Fruit fly (Drosophila melanogaster) whole organism, embryonic: ENCODE data around the gene CG32147.

Experiments used
- Bteb2 ChIP-seq: fragments of 200-800 bp; sonication (Bioruptor generic); optimal IDR thresholded peaks from 2 replicates; lab custom pipeline; 2016; ENCODE audit warnings: missing biosample characterization, missing genetic modification characterization
- CG10147 ChIP-seq: fragments of 200-800 bp; sonication (Bioruptor generic); optimal IDR thresholded peaks from 2 replicates; lab custom pipeline; 2019; ENCODE audit warnings: missing biosample characterization, mild to moderate bottlenecking, missing genetic modification characterization, moderate library complexity
- CG12219 ChIP-seq: fragments of 200-800 bp; sonication (Bioruptor generic); optimal IDR thresholded peaks from 3 replicates; lab custom pipeline; 2018; ENCODE audit warnings: missing biosample characterization, mild to moderate bottlenecking, missing genetic modification characterization
- CG13624 ChIP-seq: fragments of 200-800 bp; sonication (Bioruptor generic); optimal IDR thresholded peaks from 2 replicates; lab custom pipeline; 2016; ENCODE audit warnings: missing biosample characterization, missing genetic modification characterization
- CG14050 ChIP-seq: fragments of 200-800 bp; sonication (Bioruptor generic); IDR thresholded peaks from 3 replicates; pipeline ENCODE4 v1.3.6; 2022; ENCODE audit warnings: missing biosample characterization, missing genetic modification characterization
- CG14710 ChIP-seq: fragments of 200-800 bp; sonication (Bioruptor generic); optimal IDR thresholded peaks from 3 replicates; lab custom pipeline; 2019; ENCODE audit warnings: missing biosample characterization, mild to moderate bottlenecking, missing genetic modification characterization, moderate library complexity
- CG15601 ChIP-seq: fragments of 200-800 bp; sonication (Bioruptor generic); optimal IDR thresholded peaks from 3 replicates; lab custom pipeline; 2019; ENCODE audit warnings: missing biosample characterization, mild to moderate bottlenecking, missing genetic modification characterization, moderate library complexity
- CG1647 ChIP-seq: fragments of 200-800 bp; sonication (Bioruptor generic); optimal IDR thresholded peaks from 3 replicates; lab custom pipeline; 2016; ENCODE audit warnings: missing biosample characterization, missing genetic modification characterization
- CG16863 ChIP-seq: fragments of 200-800 bp; sonication (Bioruptor generic); optimal IDR thresholded peaks from 3 replicates; lab custom pipeline; 2016; ENCODE audit warnings: missing biosample characterization, missing genetic modification characterization
- CG17361 ChIP-seq: fragments of 200-800 bp; sonication (Bioruptor generic); IDR thresholded peaks from 3 replicates; pipeline ENCODE4 v1.3.6; 2022; ENCODE audit warnings: missing biosample characterization, missing genetic modification characterization
- CG18011 ChIP-seq: fragments of 200-800 bp; sonication (Bioruptor generic); optimal IDR thresholded peaks from 2 replicates; lab custom pipeline; 2017; ENCODE audit warnings: missing biosample characterization, missing genetic modification characterization, mild to moderate bottlenecking, moderate library complexity, missing genotype
- CG18476 ChIP-seq: fragments of 200-800 bp; sonication (Bioruptor generic); optimal IDR thresholded peaks from 2 replicates; lab custom pipeline; 2016; ENCODE audit warnings: missing biosample characterization, mild to moderate bottlenecking, missing genetic modification characterization
- CG2678 ChIP-seq: fragments of 200-800 bp; sonication (Bioruptor generic); optimal IDR thresholded peaks from 3 replicates; lab custom pipeline; 2019; ENCODE audit warnings: missing biosample characterization, mild to moderate bottlenecking, missing genetic modification characterization, moderate library complexity
- CG32772 ChIP-seq: fragments of 200-800 bp; sonication (Bioruptor generic); IDR thresholded peaks from 2 replicates; pipeline ENCODE4 v1.3.6; 2022; ENCODE audit warnings: missing biosample characterization, missing genetic modification characterization
- CG3281 ChIP-seq: fragments of 200-800 bp; sonication (Bioruptor generic); optimal IDR thresholded peaks from 3 replicates; lab custom pipeline; 2017; ENCODE audit warnings: missing biosample characterization, mild to moderate bottlenecking, missing genetic modification characterization
- CG6175 ChIP-seq: fragments of 200-800 bp; sonication (Bioruptor generic); IDR thresholded peaks from 3 replicates; pipeline ENCODE4 v1.3.6; 2022; ENCODE audit warnings: missing biosample characterization, missing genetic modification characterization
- CG7372 ChIP-seq: fragments of 200-800 bp; sonication (Bioruptor generic); IDR thresholded peaks from 2 replicates; pipeline ENCODE4 v1.3.6; 2022; ENCODE audit warnings: missing biosample characterization, missing genetic modification characterization
- CG7928 ChIP-seq: fragments of 200-800 bp; sonication (Bioruptor generic); optimal IDR thresholded peaks from 2 replicates; lab custom pipeline; 2017; ENCODE audit warnings: missing biosample characterization, mild to moderate bottlenecking, missing genetic modification characterization
- CG9727 ChIP-seq: fragments of 200-800 bp; sonication (Bioruptor generic); optimal IDR thresholded peaks from 3 replicates; lab custom pipeline; 2017; ENCODE audit warnings: missing biosample characterization, mild to moderate bottlenecking, missing genetic modification characterization
- Chrac-16 ChIP-seq: fragments of 200-800 bp; sonication (Bioruptor generic); optimal IDR thresholded peaks from 3 replicates; lab custom pipeline; 2016; ENCODE audit warnings: missing biosample characterization, missing genetic modification characterization
- Dad ChIP-seq: fragments of 200-800 bp; sonication (Bioruptor generic); optimal IDR thresholded peaks from 3 replicates; lab custom pipeline; 2016; ENCODE audit warnings: missing biosample characterization, missing genetic modification characterization
- Dref ChIP-seq: fragments of 200-800 bp; sonication (Bioruptor generic); IDR thresholded peaks from 2 replicates; pipeline ENCODE4 v1.3.6; 2022; ENCODE audit warnings: missing biosample characterization, missing genetic modification characterization
- Ets65A ChIP-seq: fragments of 200-800 bp; sonication (Bioruptor generic); peaks from one replicate; lab custom pipeline; 2016; ENCODE audit warnings: missing biosample characterization, missing genetic modification characterization
- Fer1 ChIP-seq: fragments of 200-800 bp; sonication (Bioruptor generic); optimal IDR thresholded peaks from 2 replicates; lab custom pipeline; 2017; ENCODE audit warnings: missing biosample characterization, mild to moderate bottlenecking, missing genetic modification characterization
- Fer3 ChIP-seq: fragments of 200-800 bp; sonication (Bioruptor generic); optimal IDR thresholded peaks from 2 replicates; lab custom pipeline; 2018; ENCODE audit warnings: missing biosample characterization, mild to moderate bottlenecking, missing genetic modification characterization, moderate library complexity
- Gug ChIP-seq: fragments of 200-800 bp; sonication (Bioruptor generic); IDR thresholded peaks from 4 replicates; pipeline ENCODE4 v1.3.6; 2022; ENCODE audit warnings: missing biosample characterization, missing genetic modification characterization
- Myb ChIP-seq: fragments of 200-800 bp; sonication (Bioruptor generic); optimal IDR thresholded peaks from 2 replicates; lab custom pipeline; 2016; ENCODE audit warnings: missing biosample characterization, missing genetic modification characterization
- NFAT ChIP-seq: fragments of 200-800 bp; sonication (Bioruptor generic); IDR thresholded peaks from 2 replicates; pipeline ENCODE4 v1.3.6; 2022; ENCODE audit warnings: missing biosample characterization, missing genetic modification characterization
- Optix ChIP-seq: fragments of 200-800 bp; sonication (Bioruptor generic); IDR thresholded peaks from 3 replicates; pipeline ENCODE4 v1.3.6; 2022; ENCODE audit warnings: missing biosample characterization, missing genetic modification characterization
- Side ChIP-seq: fragments of 200-800 bp; sonication (Bioruptor generic); optimal IDR thresholded peaks from 2 replicates; lab custom pipeline; 2016; ENCODE audit warnings: missing biosample characterization, missing genetic modification characterization
- Sox102F ChIP-seq: fragments of 200-800 bp; sonication (Bioruptor generic); optimal IDR thresholded peaks from 2 replicates; lab custom pipeline; 2018; ENCODE audit warnings: missing biosample characterization, mild to moderate bottlenecking, missing genetic modification characterization, moderate library complexity
- al ChIP-seq: fragments of 200-800 bp; sonication (Bioruptor generic); IDR thresholded peaks from 2 replicates; pipeline ENCODE4 v1.3.6; 2022; ENCODE audit warnings: missing biosample characterization, missing genetic modification characterization
- ap ChIP-seq: fragments of 200-800 bp; sonication (Bioruptor generic); IDR thresholded peaks from 2 replicates; pipeline ENCODE4 v1.3.6; 2022; ENCODE audit warnings: missing biosample characterization, missing genetic modification characterization
- crol ChIP-seq: fragments of 200-800 bp; sonication (Bioruptor generic); IDR thresholded peaks from 2 replicates; pipeline ENCODE4 v1.3.6; 2022; ENCODE audit warnings: missing biosample characterization, missing genetic modification characterization
- danr ChIP-seq: fragments of 200-800 bp; sonication (Bioruptor generic); IDR thresholded peaks from 2 replicates; pipeline ENCODE4 v1.3.6; 2022; ENCODE audit warnings: missing biosample characterization, missing genetic modification characterization
- dpn ChIP-seq, 2 experiments: fragments of 200-800 bp; sonication (Bioruptor generic); optimal IDR thresholded peaks; 3 replicates each; lab custom pipeline; 2016; ENCODE audit warnings: missing biosample characterization in 2 of 2, missing genetic modification characterization in 2 of 2
- dysf ChIP-seq: fragments of 200-800 bp; sonication (Bioruptor generic); IDR thresholded peaks from 3 replicates; pipeline ENCODE4 v1.3.6; 2022; ENCODE audit warnings: missing biosample characterization, missing genetic modification characterization
- emc ChIP-seq: fragments of 200-800 bp; sonication (Bioruptor generic); optimal IDR thresholded peaks from 2 replicates; lab custom pipeline; 2016; ENCODE audit warnings: missing biosample characterization, missing genetic modification characterization
- en ChIP-seq: fragments of 200-800 bp; sonication (Bioruptor generic); optimal IDR thresholded peaks from 2 replicates; lab custom pipeline; 2016; ENCODE audit warnings: missing biosample characterization, missing genetic modification characterization
- lab ChIP-seq: fragments of 200-800 bp; sonication (Bioruptor generic); optimal IDR thresholded peaks from 3 replicates; lab custom pipeline; 2017; ENCODE audit warnings: missing biosample characterization, missing genetic modification characterization, mild to moderate bottlenecking, moderate library complexity, missing genetic modification reagents
- nom ChIP-seq: fragments of 200-800 bp; sonication (Bioruptor generic); optimal IDR thresholded peaks from 2 replicates; lab custom pipeline; 2017; ENCODE audit warnings: missing biosample characterization, missing genetic modification characterization, mild to moderate bottlenecking, moderate library complexity, missing genetic modification reagents
- pho ChIP-seq: fragments of 200-800 bp; sonication (Bioruptor generic); optimal IDR thresholded peaks from 2 replicates; lab custom pipeline; 2016; ENCODE audit warnings: missing biosample characterization, missing genetic modification characterization
- pzg ChIP-seq: fragments of 200-800 bp; sonication (Bioruptor generic); optimal IDR thresholded peaks from 3 replicates; lab custom pipeline; 2018; ENCODE audit warnings: missing biosample characterization, mild to moderate bottlenecking, missing genetic modification characterization, moderate library complexity
- rib ChIP-seq: fragments of 200-800 bp; sonication (Bioruptor generic); IDR thresholded peaks from 2 replicates; pipeline ENCODE4 v1.3.6; 2022; ENCODE audit warnings: missing biosample characterization, missing genetic modification characterization
- salm ChIP-seq: fragments of 200-800 bp; sonication (Bioruptor generic); optimal IDR thresholded peaks from 2 replicates; lab custom pipeline; 2018; ENCODE audit warnings: missing biosample characterization, mild to moderate bottlenecking, missing genetic modification characterization
- sens ChIP-seq: fragments of 200-800 bp; sonication (Bioruptor generic); peaks from one replicate; lab custom pipeline; 2016; ENCODE audit warnings: missing biosample characterization, missing genetic modification characterization
- sna ChIP-seq: fragments of 200-800 bp; sonication (Bioruptor generic); IDR thresholded peaks from 2 replicates; pipeline ENCODE4 v1.3.6; 2022; ENCODE audit warnings: missing biosample characterization, missing genetic modification characterization; ENCODE audit not compliant: partially characterized antibody
- so ChIP-seq: fragments of 200-800 bp; sonication (Bioruptor generic); IDR thresholded peaks from 3 replicates; pipeline ENCODE4 v1.3.6; 2022; ENCODE audit warnings: missing biosample characterization, missing genetic modification characterization
- tio ChIP-seq: fragments of 200-800 bp; sonication (Bioruptor generic); optimal IDR thresholded peaks from 2 replicates; lab custom pipeline; 2017; ENCODE audit warnings: missing biosample characterization, missing genetic modification characterization, inconsistent platforms
- twi ChIP-seq: fragments of 200-800 bp; optimal IDR thresholded peaks from 2 replicates; lab custom pipeline; 2019; ENCODE audit warnings: missing biosample characterization, mild to moderate bottlenecking, missing genetic modification characterization, moderate library complexity

The CG32147 gene

dm6 chr3L:15104849-15105555 lies 38.9 kb downstream of the CG32147 start:
- TF ChIP-seq Myb = peak; percentile 36
- TF ChIP-seq Chrac-16 (GFP tag; lab: Kevin White, UChicago) = peak; percentile 36
- peak; percentile 75 for TF ChIP-seq dysf (GFP tag; lab: Robert Waterston, UW)
- peak; percentile 42 for TF ChIP-seq Fer3 (tag; lab: Kevin White, UChicago)
- no peak for TF ChIP-seq sna (GFP tag; lab: Robert Waterston, UW)
- peak; percentile 35 for TF ChIP-seq CG10147
- TF ChIP-seq Dad (GFP tag; lab: Kevin White, UChicago) = peak; percentile 35
- TF ChIP-seq Bteb2 (GFP tag; lab: Kevin White, UChicago) = peak; percentile 43
- TF ChIP-seq rib = peak; percentile 27; the same call in 1 of the 2 replicates
- TF ChIP-seq tio (GFP tag; lab: Kevin White, UChicago) = peak; percentile 32
- TF ChIP-seq CG14050 (GFP tag; lab: Robert Waterston, UW) = peak; percentile 30; the same call in 1 of the 3 replicates
- no peak; the same call in none of the 3 replicates for TF ChIP-seq CG6175 (GFP tag; lab: Robert Waterston, UW)
- peak; percentile 3 for TF ChIP-seq salm (tag; lab: Kevin White, UChicago)
- no peak for TF ChIP-seq Dref (GFP tag; lab: Robert Waterston, UW)
- peak; percentile 49; the same call in 1 of the 2 replicates for TF ChIP-seq danr (GFP tag; lab: Robert Waterston, UW)
- peak; percentile 17 for TF ChIP-seq CG18011 (GFP tag; lab: Kevin White, UChicago)
- TF ChIP-seq CG15601 = no peak
- peak; percentile 74 for TF ChIP-seq CG13624
- TF ChIP-seq CG7928 (GFP tag; lab: Kevin White, UChicago) = no peak
- peak; percentile 43; the same call in 1 of the 2 replicates for TF ChIP-seq CG7372 (GFP tag; lab: Robert Waterston, UW)
- no peak for TF ChIP-seq pzg (GFP tag; lab: Kevin White, UChicago)
- TF ChIP-seq CG3281 (GFP tag; lab: Kevin White, UChicago) = peak; percentile 43
- no peak for TF ChIP-seq CG1647
- peak; percentile 89 for TF ChIP-seq sens
- TF ChIP-seq CG18476 (GFP tag; lab: Kevin White, UChicago) = no peak
- TF ChIP-seq NFAT (GFP tag; lab: Robert Waterston, UW) = no peak
- peak; percentile 58; the same call in 2 of the 4 replicates for TF ChIP-seq Gug (GFP tag; lab: Robert Waterston, UW)
- peak; percentile 70; the same call in 2 of the 3 replicates for TF ChIP-seq CG17361 (GFP tag; lab: Robert Waterston, UW)
- TF ChIP-seq CG32772 (GFP tag; lab: Robert Waterston, UW) = peak; percentile 71
- TF ChIP-seq Fer1 = peak; percentile 38
- TF ChIP-seq so (GFP tag; lab: Robert Waterston, UW) = no peak
- peak; percentile 28; the same call in 1 of the 2 replicates for TF ChIP-seq ap
- peak; percentile 97 for TF ChIP-seq Ets65A (GFP tag; lab: Kevin White, UChicago)
- peak; percentile 64 for TF ChIP-seq nom (GFP tag; lab: Kevin White, UChicago)
- TF ChIP-seq al = peak; percentile 38; the same call in 1 of the 2 replicates
- TF ChIP-seq CG16863 (GFP tag; lab: Kevin White, UChicago) = peak; percentile 65
- TF ChIP-seq CG9727 (GFP tag; lab: Kevin White, UChicago) = peak; percentile 56
- TF ChIP-seq CG14710 (tag; lab: Kevin White, UChicago) = peak; percentile 4
- TF ChIP-seq dpn (GFP tag; optimal IDR thresholded peaks at IDR 0.05; lab: Kevin White, UChicago) = peak; percentile 57 to 78
- peak; percentile 18 for TF ChIP-seq Side
- peak; percentile 21 for TF ChIP-seq emc (GFP tag; lab: Kevin White, UChicago)
- TF ChIP-seq Optix = peak; percentile 43; the same call in 1 of the 3 replicates
- peak; percentile 70 for TF ChIP-seq CG2678
- TF ChIP-seq en = peak; percentile 2
- TF ChIP-seq CG12219 (GFP tag; lab: Kevin White, UChicago) = peak; percentile 33
- peak; percentile 71 for TF ChIP-seq Sox102F (GFP tag; lab: Kevin White, UChicago)
- peak; percentile 81 for TF ChIP-seq pho (GFP tag; lab: Kevin White, UChicago)
- TF ChIP-seq lab = peak; percentile 69
- peak; percentile 77 for TF ChIP-seq crol (GFP tag; lab: Robert Waterston, UW)
- TF ChIP-seq twi = no peak
